Worm (Caenorhabditis elegans) whole organism, early embryonic: ENCODE measurements around the gene T21E8.5.

Source experiments
- B0310.2 ChIP-seq: sonication (generic microtip); optimal IDR thresholded peaks from 2 replicates; lab custom pipeline; 2016; ENCODE audit warnings: mild to moderate bottlenecking, missing genetic modification characterization, missing compliant biosample characterization
- F13C5.2 ChIP-seq: sonication (generic microtip); optimal IDR thresholded peaks from 2 replicates; lab custom pipeline; 2017; ENCODE audit warnings: mild to moderate bottlenecking, missing genetic modification characterization, inconsistent platforms, missing compliant biosample characterization
- aly-1 ChIP-seq: sonication (generic microtip); optimal IDR thresholded peaks from 2 replicates; lab custom pipeline; 2016; ENCODE audit warnings: missing genetic modification characterization, missing compliant biosample characterization
- ama-1 ChIP-seq: fragments of 150-350 bp; optimal IDR thresholded peaks from 2 replicates; lab custom pipeline; 2014
- ceh-13 ChIP-seq: fragments of 200-800 bp; sonication (Bioruptor generic); optimal IDR thresholded peaks from 2 replicates; lab custom pipeline; 2018; ENCODE audit warnings: mild to moderate bottlenecking, missing genetic modification characterization, missing compliant biosample characterization
- ceh-36 ChIP-seq: sonication (generic microtip); optimal IDR thresholded peaks from 2 replicates; lab custom pipeline; 2016; ENCODE audit warnings: missing genetic modification characterization, inconsistent platforms, missing compliant biosample characterization
- ets-7 ChIP-seq: sonication (generic microtip); optimal IDR thresholded peaks from 2 replicates; lab custom pipeline; 2016; ENCODE audit warnings: missing genotype, missing genetic modification characterization, missing compliant biosample characterization
- flt-1 ChIP-seq: fragments of 200-800 bp; sonication (Bioruptor generic); IDR thresholded peaks from 2 replicates; pipeline ENCODE4 v1.3.6; 2022; ENCODE audit warnings: missing genetic modification characterization, missing compliant biosample characterization
- hmbx-1 ChIP-seq: sonication (generic microtip); optimal IDR thresholded peaks from 2 replicates; lab custom pipeline; 2016; ENCODE audit warnings: mild to moderate bottlenecking, missing genetic modification characterization, missing compliant biosample characterization
- hmg-4 ChIP-seq: fragments of 200-800 bp; sonication (Bioruptor generic); optimal IDR thresholded peaks from 2 replicates; lab custom pipeline; 2018; ENCODE audit warnings: mild to moderate bottlenecking, missing genetic modification characterization, missing compliant biosample characterization
- hnd-1 ChIP-seq: sonication (generic microtip); optimal IDR thresholded peaks from 2 replicates; lab custom pipeline; 2016; ENCODE audit warnings: missing genetic modification characterization, missing compliant biosample characterization
- pes-1 ChIP-seq: fragments of 200-800 bp; sonication (Bioruptor generic); IDR thresholded peaks from 2 replicates; pipeline ENCODE4 v1.3.6; 2022; ENCODE audit warnings: missing genetic modification reagents, missing genetic modification characterization, missing compliant biosample characterization
- scrt-1 ChIP-seq: fragments of 200-800 bp; sonication (Bioruptor generic); IDR thresholded peaks from 2 replicates; pipeline ENCODE4 v1.3.6; 2022; ENCODE audit warnings: missing genetic modification characterization, missing compliant biosample characterization
- sea-1 ChIP-seq: fragments of 200-800 bp; sonication (Bioruptor generic); conservative IDR thresholded peaks from 2 replicates; pipeline ENCODE4 v1.3.6; 2022; ENCODE audit warnings: missing genetic modification characterization, missing compliant biosample characterization
- tbx-11 ChIP-seq: fragments of 200-800 bp; sonication (Bioruptor generic); IDR thresholded peaks from 2 replicates; pipeline ENCODE4 v1.3.6; 2022; ENCODE audit warnings: missing genetic modification characterization, missing compliant biosample characterization
- tbx-37 ChIP-seq: fragments of 200-800 bp; sonication (Bioruptor generic); conservative IDR thresholded peaks from 2 replicates; pipeline ENCODE4 v1.3.6; 2022; ENCODE audit warnings: missing genetic modification reagents, missing genetic modification characterization, missing compliant biosample characterization
- tra-4 ChIP-seq: sonication (generic microtip); optimal IDR thresholded peaks from 2 replicates; lab custom pipeline; 2017; ENCODE audit warnings: missing genetic modification characterization, missing compliant biosample characterization

T21E8.5 gene

DNA sequence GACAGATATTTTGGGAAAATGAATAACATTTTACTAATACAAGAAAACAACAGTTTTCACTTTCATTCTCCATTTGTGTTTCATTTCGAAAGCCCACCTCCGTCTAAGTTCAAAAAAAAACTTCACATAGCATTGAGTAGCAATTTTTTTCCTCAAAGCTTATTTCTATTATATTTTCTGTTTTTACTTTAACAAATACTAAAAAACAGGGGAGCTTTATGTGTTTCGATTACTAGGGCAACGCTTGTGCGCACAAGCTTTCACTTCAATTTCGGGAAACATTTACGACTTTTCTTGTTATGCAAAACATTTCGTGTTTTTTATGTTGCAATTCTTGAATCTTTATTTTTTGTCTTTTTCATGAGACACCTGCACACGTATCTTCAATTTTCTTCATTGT is at the start of gene T21E8.5:
TSS of gene T21E8.5 (plus strand) at position 301 of the 400 bp plus-strand sequence.
- TF ChIP-seq hmbx-1 (tag; lab: Kevin White, UChicago) (no peak), ama-1 (lab: Kevin White, UChicago) (no peak), tbx-11 (GFP tag; lab: Robert Waterston, UW) (no peak), scrt-1 (no peak), flt-1 (no peak), B0310.2 (tag; lab: Kevin White, UChicago) (no peak), aly-1 (tag; lab: Kevin White, UChicago) (no peak), ets-7 (tag; lab: Kevin White, UChicago) (no peak), hnd-1 (tag; lab: Kevin White, UChicago) (no peak), tra-4 (no peak), sea-1 (GFP tag; lab: Robert Waterston, UW) (no peak), ceh-13 (GFP tag; lab: Kevin White, UChicago) (no peak), ceh-36 (no peak), tbx-37 (GFP tag; lab: Robert Waterston, UW) (no peak), hmg-4 (GFP tag; lab: Kevin White, UChicago) (no peak), pes-1 (GFP tag; lab: Robert Waterston, UW) (no peak), F13C5.2 (no peak)

DNA sequence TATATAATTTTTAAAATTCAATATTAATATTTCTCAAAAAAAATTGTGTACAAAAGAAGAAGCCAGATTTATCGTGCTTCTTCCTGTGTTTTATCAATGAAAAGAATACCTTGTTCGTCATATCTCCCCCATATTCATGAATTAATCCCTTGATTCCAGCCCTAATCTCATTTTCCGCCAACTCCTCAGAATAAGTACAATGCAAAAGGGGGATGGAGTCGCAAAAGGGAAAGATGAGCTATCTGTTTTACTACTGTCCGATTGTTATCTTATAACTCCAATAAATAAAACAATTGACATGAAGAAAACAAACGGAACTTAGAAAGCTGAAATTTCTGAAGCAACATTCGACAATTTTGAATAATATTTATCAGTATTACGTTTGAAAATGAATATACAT is 48.4 kb upstream of the T21E8.5 start:
- TF ChIP-seq ceh-36 = peak; percentile 26
- TF ChIP-seq ama-1 (lab: Kevin White, UChicago) = no peak
- TF ChIP-seq hnd-1 (tag; lab: Kevin White, UChicago) = no peak

DNA sequence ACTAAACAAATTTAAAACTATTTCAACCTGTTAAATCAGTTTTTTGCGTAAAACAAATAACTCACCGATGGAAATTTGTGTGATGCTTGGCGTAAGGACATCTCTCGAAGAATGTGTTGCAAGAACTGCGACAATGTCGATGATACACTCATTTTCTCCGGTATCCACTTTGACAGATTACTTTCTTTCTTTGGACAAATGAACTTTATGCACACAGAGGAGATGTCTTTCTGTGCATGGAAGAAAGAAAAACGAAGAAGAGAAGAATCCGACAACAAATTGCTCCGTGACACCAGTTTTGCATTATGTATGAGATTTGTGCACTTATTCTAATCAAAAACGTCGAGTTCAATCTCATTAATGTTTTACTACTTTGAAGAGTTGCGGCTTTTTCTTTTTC is 47.4 kb upstream of the T21E8.5 start, which contains the start of gene plc-1:
TSS of gene plc-1 (minus strand) at position 101 of the 400 bp plus-strand sequence.
- TF ChIP-seq hmg-4 (GFP tag; lab: Kevin White, UChicago) (no peak), tra-4 (no peak), flt-1 (no peak), tbx-37 (GFP tag; lab: Robert Waterston, UW) (no peak), hmbx-1 (tag; lab: Kevin White, UChicago) (no peak), pes-1 (GFP tag; lab: Robert Waterston, UW) (no peak), sea-1 (GFP tag; lab: Robert Waterston, UW) (no peak), F13C5.2 (no peak), scrt-1 (no peak), B0310.2 (tag; lab: Kevin White, UChicago) (no peak), ets-7 (tag; lab: Kevin White, UChicago) (no peak), tbx-11 (GFP tag; lab: Robert Waterston, UW) (no peak), ceh-36 (no peak)

DNA sequence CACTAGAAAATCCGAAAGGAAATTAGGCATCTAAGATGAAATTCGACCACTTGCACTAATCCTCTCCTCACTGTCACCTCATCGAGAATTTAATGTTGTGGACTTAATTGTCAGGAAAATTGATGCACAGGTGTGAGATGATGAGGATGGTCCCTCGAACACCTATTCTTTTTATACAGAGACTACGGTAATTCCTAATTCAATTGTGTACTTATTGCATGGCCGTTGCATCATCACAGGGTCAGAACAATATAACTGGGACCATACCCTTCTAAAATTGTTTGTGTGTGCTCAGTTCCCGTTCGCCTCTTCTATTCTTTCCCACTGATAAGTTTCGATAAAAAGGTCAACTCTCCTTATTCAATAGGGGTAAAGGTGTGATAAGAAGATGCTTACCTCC is 41.8 kb upstream of the T21E8.5 start:
- TF ChIP-seq tbx-37 (GFP tag; lab: Robert Waterston, UW) (no peak), ceh-36 (peak; percentile 43), pes-1 (GFP tag; lab: Robert Waterston, UW) (0 out of 2 replicates have a peak, but pooled peaks have one; percentile 35), B0310.2 (tag; lab: Kevin White, UChicago) (no peak), hmg-4 (GFP tag; lab: Kevin White, UChicago) (no peak)

DNA sequence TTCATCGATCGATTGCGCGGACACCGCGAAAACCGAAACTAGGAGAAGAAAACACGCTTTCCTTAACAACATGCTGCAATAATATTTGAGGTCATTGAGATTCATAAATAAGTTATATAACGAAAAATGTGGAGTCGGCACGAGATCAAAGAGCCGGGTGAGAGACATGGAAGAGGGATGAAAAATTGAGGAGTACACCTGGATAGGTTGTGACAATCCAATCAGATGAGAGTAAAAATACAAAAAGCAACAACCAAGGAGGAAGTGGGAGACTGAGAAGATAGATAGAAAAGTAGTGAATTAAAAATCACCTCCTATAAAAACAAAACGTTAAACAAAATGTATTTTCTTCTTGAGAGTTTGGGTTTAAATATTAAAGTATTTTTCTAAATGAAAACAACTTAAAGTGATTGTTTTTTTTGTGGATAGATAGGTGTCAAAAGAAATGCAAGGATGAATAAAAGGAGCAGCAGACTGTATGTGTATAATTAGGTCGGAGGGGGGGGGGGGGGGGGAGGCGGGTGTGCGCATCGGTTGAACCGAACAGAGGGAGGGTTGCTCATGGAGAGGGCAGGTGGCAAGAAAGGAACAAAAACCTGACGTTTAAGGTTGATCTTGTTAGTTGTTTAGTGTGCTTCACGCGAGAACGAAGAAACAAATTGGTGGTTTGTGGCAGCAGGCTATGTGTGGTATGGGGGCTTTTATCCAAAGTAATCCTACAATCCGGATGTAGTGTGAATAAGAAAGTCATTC is 41.2 kb upstream of the T21E8.5 start, which contains the start of gene C05A9.2:
TSS of gene C05A9.2 (minus strand) at position 73 of the 753 bp plus-strand sequence.
- peak; percentile 19 for TF ChIP-seq ceh-36
- no peak for TF ChIP-seq tra-4

DNA sequence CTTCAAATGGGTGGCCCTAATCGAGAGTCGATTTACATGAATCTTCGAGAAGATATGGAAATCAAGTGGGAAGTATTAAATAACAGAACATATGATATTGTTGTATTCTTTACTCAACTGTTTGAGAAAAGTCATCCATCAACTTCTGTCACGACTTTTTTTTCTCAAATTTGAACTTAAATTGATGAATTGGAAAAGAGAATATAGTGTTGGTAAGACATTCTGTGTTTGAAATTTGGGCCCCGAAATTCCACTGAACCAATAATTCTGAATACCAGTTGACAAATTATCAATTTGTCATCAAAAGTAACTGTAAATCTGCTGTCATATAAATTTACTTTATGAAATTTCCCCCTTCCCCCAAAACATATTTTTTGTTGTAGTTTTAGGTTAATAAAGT is 39.1 kb upstream of the T21E8.5 start:
- TF ChIP-seq aly-1 (tag; lab: Kevin White, UChicago) (no peak), tra-4 (no peak), sea-1 (GFP tag; lab: Robert Waterston, UW) (no peak), hmbx-1 (tag; lab: Kevin White, UChicago) (no peak), flt-1 (no peak), hmg-4 (GFP tag; lab: Kevin White, UChicago) (no peak), B0310.2 (tag; lab: Kevin White, UChicago) (no peak), F13C5.2 (no peak), ets-7 (tag; lab: Kevin White, UChicago) (no peak), ceh-36 (no peak), ama-1 (lab: Kevin White, UChicago) (no peak), tbx-11 (GFP tag; lab: Robert Waterston, UW) (no peak), hnd-1 (tag; lab: Kevin White, UChicago) (no peak)

DNA sequence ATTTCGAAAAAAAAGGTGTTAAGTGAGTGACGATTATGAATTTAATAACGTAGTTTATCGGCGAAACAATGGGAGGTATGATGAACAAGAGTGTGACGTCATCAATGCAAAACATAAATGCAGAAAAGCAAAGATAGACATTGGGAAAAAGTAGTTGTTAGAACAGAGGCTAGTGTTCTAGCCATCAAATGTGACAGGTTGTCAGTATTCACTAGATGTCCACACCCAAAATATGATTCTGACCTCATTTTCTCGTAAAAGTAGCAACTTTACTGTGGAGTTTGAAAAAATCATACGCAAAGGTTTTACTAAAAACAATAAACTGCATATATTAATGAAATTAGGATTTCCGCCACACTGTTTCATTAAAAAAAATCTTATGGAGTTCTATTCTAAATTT is 34.8 kb upstream of the T21E8.5 start:
- TF ChIP-seq hmbx-1 (tag; lab: Kevin White, UChicago) (no peak), pes-1 (GFP tag; lab: Robert Waterston, UW) (no peak), ceh-13 (GFP tag; lab: Kevin White, UChicago) (no peak), ets-7 (tag; lab: Kevin White, UChicago) (no peak), ceh-36 (no peak), tbx-37 (GFP tag; lab: Robert Waterston, UW) (no peak), ama-1 (lab: Kevin White, UChicago) (no peak), hmg-4 (GFP tag; lab: Kevin White, UChicago) (no peak)

DNA sequence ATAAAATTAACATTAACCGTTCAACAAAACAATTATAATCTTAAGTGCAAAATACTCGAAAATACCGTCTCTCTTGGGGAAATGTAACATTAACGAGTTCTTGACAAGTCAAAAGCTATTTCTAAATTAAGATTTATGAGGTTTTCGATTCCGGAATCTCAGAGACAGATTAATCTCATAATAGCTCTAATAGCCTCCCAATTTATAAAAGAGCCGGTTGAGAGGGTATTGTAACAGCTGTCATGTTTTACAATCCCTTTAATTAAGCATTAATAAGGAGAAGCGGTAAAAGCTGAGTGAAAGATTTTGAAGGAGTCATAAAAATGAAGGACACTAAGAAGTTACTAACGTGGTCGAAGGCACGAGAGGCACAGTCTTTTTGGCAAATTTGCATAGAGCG is 34.2 kb upstream of the T21E8.5 start:
- TF ChIP-seq sea-1 (GFP tag; lab: Robert Waterston, UW) (no peak), ceh-36 (no peak), tbx-11 (GFP tag; lab: Robert Waterston, UW) (no peak), hmbx-1 (tag; lab: Kevin White, UChicago) (no peak), hnd-1 (tag; lab: Kevin White, UChicago) (no peak), scrt-1 (no peak), tra-4 (no peak), hmg-4 (GFP tag; lab: Kevin White, UChicago) (no peak), ets-7 (tag; lab: Kevin White, UChicago) (no peak), flt-1 (no peak), tbx-37 (GFP tag; lab: Robert Waterston, UW) (no peak), pes-1 (GFP tag; lab: Robert Waterston, UW) (no peak), B0310.2 (tag; lab: Kevin White, UChicago) (no peak), ama-1 (lab: Kevin White, UChicago) (no peak), ceh-13 (GFP tag; lab: Kevin White, UChicago) (no peak), aly-1 (tag; lab: Kevin White, UChicago) (no peak), F13C5.2 (no peak)
